Worm (Caenorhabditis elegans) whole organism, midembryonic: Measurements from ENCODE around the gene top-3.

Experiments
- T22C8.4 ChIP-seq: fragments of 200-800 bp; sonication (Bioruptor generic); IDR thresholded peaks from 2 replicates; pipeline ENCODE4 v1.3.6; 2022; ENCODE audit warnings: missing genetic modification characterization, missing compliant biosample characterization
- cog-1 ChIP-seq: sonication (generic microtip); optimal IDR thresholded peaks from 2 replicates; lab custom pipeline; 2016; ENCODE audit warnings: missing genetic modification characterization, missing compliant biosample characterization
- flt-1 ChIP-seq: fragments of 200-800 bp; sonication (Bioruptor generic); IDR thresholded peaks from 2 replicates; pipeline ENCODE4 v1.3.6; 2022; ENCODE audit warnings: missing genetic modification characterization, missing compliant biosample characterization
- klf-2 ChIP-seq: fragments of 200-800 bp; sonication (Bioruptor generic); conservative IDR thresholded peaks from 2 replicates; pipeline ENCODE4 v1.3.6; 2022; ENCODE audit warnings: missing genetic modification reagents, missing genetic modification characterization, missing compliant biosample characterization
- med-1 ChIP-seq: sonication (generic microtip); optimal IDR thresholded peaks from 2 replicates; lab custom pipeline; 2017; ENCODE audit warnings: missing genetic modification characterization, mild to moderate bottlenecking, missing compliant biosample characterization, antibody characterized with exemption, missing genetic modification reagents; ENCODE audit not compliant: insufficient read depth
- ref-1 ChIP-seq: fragments of 200-800 bp; sonication (Bioruptor generic); conservative IDR thresholded peaks from 2 replicates; pipeline ENCODE4 v1.3.6; 2022; ENCODE audit warnings: missing genetic modification reagents, missing genetic modification characterization, missing compliant biosample characterization
- tab-1 ChIP-seq: fragments of 200-800 bp; sonication (Bioruptor generic); IDR thresholded peaks from 2 replicates; pipeline ENCODE4 v1.3.6; 2022; ENCODE audit warnings: missing genetic modification characterization, missing compliant biosample characterization
- ztf-23 ChIP-seq: fragments of 200-800 bp; sonication (Bioruptor generic); IDR thresholded peaks from 2 replicates; pipeline ENCODE4 v1.3.6; 2022; ENCODE audit warnings: missing genetic modification reagents, missing genetic modification characterization, missing compliant biosample characterization
- ztf-29 ChIP-seq: fragments of 200-800 bp; sonication (Bioruptor generic); IDR thresholded peaks from 2 replicates; pipeline ENCODE4 v1.3.6; 2022; ENCODE audit warnings: missing genetic modification reagents, missing genetic modification characterization, missing compliant biosample characterization

top-3 gene

ce11 chrIII:11960080-11960479 lies at the start of gene top-3:
Gene top-3 (minus strand): TSS chrIII:11960180.
- TF ChIP-seq ztf-23 (no peak), klf-2 (GFP tag; lab: Robert Waterston, UW) (no peak), T22C8.4 (no peak), cog-1 (no peak), tab-1 (GFP tag; lab: Robert Waterston, UW) (no peak), ref-1 (GFP tag; lab: Robert Waterston, UW) (no peak), flt-1 (no peak)

DNA sequence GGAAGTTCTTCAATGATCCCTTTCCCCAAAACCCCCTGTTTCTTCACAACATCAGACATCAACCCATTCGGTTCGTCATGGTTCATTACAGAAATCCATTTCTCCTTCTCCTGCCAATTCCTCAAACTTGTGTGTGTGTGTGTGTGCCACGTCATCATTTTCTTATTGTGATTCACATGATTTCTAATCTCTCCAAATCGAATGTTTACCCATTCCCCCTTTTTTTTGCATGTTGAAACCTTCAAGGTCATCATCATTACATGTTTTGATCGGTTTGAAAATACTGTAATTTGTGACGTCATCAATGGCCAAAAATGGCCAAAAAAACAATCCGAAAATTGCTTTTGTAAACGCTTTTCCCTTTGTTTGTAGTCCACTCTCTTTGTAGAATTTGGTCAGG lies 49.8 kb upstream of the top-3 start:
- TF ChIP-seq ztf-23, result no peak
- TF ChIP-seq T22C8.4, result no peak
- no peak for TF ChIP-seq med-1 (GFP tag; lab: Kevin White, UChicago)
- no peak for TF ChIP-seq cog-1

ce11 chrIII:12009321-12009720 lies 49.3 kb upstream of the top-3 start:
- TF ChIP-seq tab-1 (GFP tag; lab: Robert Waterston, UW), result no peak
- no peak for TF ChIP-seq ztf-29 (GFP tag; lab: Robert Waterston, UW)
- no peak for TF ChIP-seq flt-1
- no peak for TF ChIP-seq ref-1 (GFP tag; lab: Robert Waterston, UW)
- TF ChIP-seq med-1 (GFP tag; lab: Kevin White, UChicago), result no peak

DNA sequence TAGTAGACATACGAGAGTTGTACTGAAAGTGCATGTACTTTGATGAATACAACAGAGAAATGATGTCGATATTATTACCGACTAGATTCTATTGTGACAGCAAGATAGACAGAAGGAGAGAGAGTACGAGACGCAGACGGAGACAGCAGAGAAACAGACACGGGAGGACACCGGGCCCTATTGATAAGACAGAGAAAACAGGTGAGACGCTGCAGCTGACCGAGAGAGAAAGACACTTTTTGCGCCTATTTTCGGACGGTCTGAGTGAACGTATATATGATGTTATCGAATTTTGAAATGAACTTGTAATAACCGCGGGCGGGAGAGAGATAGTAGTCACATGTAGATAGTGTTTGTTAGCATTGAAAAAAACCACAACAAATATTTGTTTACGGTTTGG lies 43.3 kb upstream of the top-3 start:
- TF ChIP-seq flt-1 (no peak), cog-1 (no peak), T22C8.4 (no peak), ref-1 (GFP tag; lab: Robert Waterston, UW) (no peak), ztf-23 (no peak), ztf-29 (GFP tag; lab: Robert Waterston, UW) (no peak), med-1 (GFP tag; lab: Kevin White, UChicago) (no peak), tab-1 (GFP tag; lab: Robert Waterston, UW) (no peak), klf-2 (GFP tag; lab: Robert Waterston, UW) (no peak)

DNA sequence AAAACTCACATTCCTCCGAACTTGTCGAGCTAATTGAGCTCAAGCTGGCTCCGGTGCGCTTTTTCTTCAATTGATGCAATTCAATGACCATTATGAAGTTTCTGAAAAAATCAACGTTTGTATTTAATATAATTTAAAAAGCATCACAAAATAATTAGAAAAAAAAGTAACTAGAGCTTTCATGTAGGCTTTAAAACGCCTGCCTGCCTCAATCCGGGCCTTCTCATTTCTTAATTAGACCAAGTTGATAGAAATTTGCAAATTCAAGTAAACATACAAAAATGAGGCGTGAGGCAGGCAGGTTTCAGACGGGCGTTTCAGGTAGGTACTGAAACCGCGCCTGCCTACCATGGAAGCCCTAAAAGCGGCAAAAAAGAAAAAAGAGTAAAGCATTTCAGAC lies 42.9 kb upstream of the top-3 start, which contains the start of gene Y56A3A.33:
Gene Y56A3A.33, minus strand, starts transcription at position 101 of the 400 bp plus-strand sequence.
- TF ChIP-seq flt-1, result no peak
- no peak for TF ChIP-seq ztf-29 (GFP tag; lab: Robert Waterston, UW)
- no peak for TF ChIP-seq tab-1 (GFP tag; lab: Robert Waterston, UW)
- TF ChIP-seq cog-1, result no peak
- TF ChIP-seq ref-1 (GFP tag; lab: Robert Waterston, UW), result no peak
- no peak for TF ChIP-seq med-1 (GFP tag; lab: Kevin White, UChicago)
- no peak for TF ChIP-seq T22C8.4
- TF ChIP-seq ztf-23, result no peak
- no peak for TF ChIP-seq klf-2 (GFP tag; lab: Robert Waterston, UW)

DNA sequence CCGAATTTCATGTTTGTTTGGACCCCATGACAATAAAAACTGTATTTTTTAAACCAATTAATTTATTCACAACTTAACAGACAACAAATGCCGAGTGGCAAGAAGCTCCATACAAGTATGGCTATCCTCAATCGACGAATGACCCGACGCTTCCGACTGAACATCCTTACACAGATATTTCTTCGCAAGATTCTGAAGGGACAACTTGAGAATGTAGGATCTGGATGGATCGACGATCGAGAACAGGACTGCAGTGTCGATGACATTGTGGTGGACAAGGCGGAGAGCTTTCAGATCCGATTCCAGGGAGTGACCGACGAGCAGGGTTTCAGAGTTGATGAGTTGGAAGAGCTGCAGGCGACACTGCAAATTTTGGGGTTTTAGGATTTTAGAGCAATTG lies 39.6 kb upstream of the top-3 start:
- no peak for TF ChIP-seq med-1 (GFP tag; lab: Kevin White, UChicago)
- no peak for TF ChIP-seq cog-1
- TF ChIP-seq ref-1 (GFP tag; lab: Robert Waterston, UW), result no peak
- no peak for TF ChIP-seq klf-2 (GFP tag; lab: Robert Waterston, UW)
- TF ChIP-seq ztf-23, result no peak
- no peak for TF ChIP-seq flt-1
- no peak for TF ChIP-seq ztf-29 (GFP tag; lab: Robert Waterston, UW)
- TF ChIP-seq T22C8.4, result no peak
- TF ChIP-seq tab-1 (GFP tag; lab: Robert Waterston, UW), result no peak

- TF ChIP-seq flt-1, result no peak
- no peak for TF ChIP-seq klf-2 (GFP tag; lab: Robert Waterston, UW)
- no peak for TF ChIP-seq cog-1
Observed at ce11 chrIII:11995783-11996182, 35.8 kb upstream of the top-3 start.

- no peak for TF ChIP-seq ztf-29 (GFP tag; lab: Robert Waterston, UW)
- no peak for TF ChIP-seq tab-1 (GFP tag; lab: Robert Waterston, UW)
- no peak for TF ChIP-seq ref-1 (GFP tag; lab: Robert Waterston, UW)
- no peak for TF ChIP-seq cog-1
- no peak for TF ChIP-seq klf-2 (GFP tag; lab: Robert Waterston, UW)
- TF ChIP-seq flt-1, result no peak
- no peak for TF ChIP-seq ztf-23
- TF ChIP-seq T22C8.4, result no peak
- no peak for TF ChIP-seq med-1 (GFP tag; lab: Kevin White, UChicago)
Observed at ce11 chrIII:11991654-11992292, 31.8 kb upstream of the top-3 start.

DNA sequence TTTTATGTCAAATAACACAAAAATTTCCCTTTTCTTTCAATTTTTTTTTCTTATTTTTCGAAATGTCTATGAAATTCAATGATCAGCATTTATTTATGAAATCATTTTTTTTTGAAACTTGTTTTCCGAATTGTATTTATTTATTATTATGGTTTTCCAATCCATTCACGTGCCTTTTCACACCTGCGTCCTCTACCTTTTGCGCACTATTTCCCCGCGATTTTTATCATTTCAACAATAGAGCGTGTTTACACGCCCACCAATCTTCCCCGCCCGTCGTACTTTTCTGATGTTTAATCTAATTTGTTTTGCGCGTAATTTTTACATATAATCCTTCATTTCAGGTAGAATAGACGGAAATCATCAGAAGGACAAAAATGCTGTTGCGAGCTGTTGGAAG lies 29.8 kb upstream of the top-3 start, which contains the start of gene wah-1:
Gene wah-1, plus strand, starts transcription at position 345 of the 400 bp plus-strand sequence.
- TF ChIP-seq ztf-23, result no peak
- TF ChIP-seq cog-1, result no peak
- TF ChIP-seq flt-1, result no peak
- TF ChIP-seq med-1 (GFP tag; lab: Kevin White, UChicago), result no peak

DNA sequence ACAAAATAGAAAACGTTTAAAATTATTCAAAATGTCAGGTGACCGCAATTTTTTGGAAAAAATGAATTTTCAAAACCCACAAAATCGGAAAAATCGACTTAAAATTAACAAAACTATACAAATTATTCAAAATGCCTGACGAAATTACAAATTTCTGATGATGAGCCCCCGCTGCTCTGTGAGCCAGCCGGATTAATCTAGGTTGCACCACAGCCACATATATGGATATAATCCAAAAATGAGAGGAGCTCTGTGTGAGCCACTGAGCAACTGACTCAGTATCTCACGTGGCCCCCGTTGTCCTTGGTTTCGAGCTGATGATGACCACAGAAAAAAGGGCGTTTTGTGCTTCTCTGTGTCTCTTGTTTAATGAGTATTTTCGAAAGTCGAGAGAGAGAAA lies 25.1 kb upstream of the top-3 start:
- TF ChIP-seq ztf-23, result no peak

DNA sequence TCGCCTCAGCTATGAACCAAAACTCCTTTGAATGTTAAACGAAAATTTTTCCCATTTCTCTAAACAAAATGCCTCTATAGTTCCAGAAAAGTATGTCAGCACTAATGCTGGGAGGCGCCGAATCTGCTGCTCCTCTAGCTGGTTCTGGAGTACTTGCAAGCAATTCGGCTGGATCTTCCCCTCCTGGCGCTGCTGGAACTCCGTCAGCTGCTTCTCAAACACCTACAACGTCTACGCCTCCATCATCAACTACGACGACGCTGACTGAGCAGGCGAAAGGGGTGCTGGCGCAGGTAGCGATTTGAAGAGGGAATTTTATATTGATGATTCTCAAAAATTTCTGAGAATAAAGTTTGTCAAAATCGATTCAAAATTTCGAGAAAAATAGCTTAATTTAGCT lies 22.5 kb upstream of the top-3 start:
- no peak for TF ChIP-seq ref-1 (GFP tag; lab: Robert Waterston, UW)
- no peak for TF ChIP-seq cog-1
- TF ChIP-seq tab-1 (GFP tag; lab: Robert Waterston, UW), result no peak
- no peak for TF ChIP-seq T22C8.4
- no peak for TF ChIP-seq flt-1
- no peak for TF ChIP-seq ztf-23
